Worm (Caenorhabditis elegans) whole organism, L2 larva: ENCODE results near the gene shk-1.

ENCODE experiments used
- C34F6.9 ChIP-seq: fragments of 150-350 bp; optimal IDR thresholded peaks from 2 replicates; lab custom pipeline; 2014; ENCODE audit warnings: missing biosample characterization, missing genetic modification characterization
- F13H6.1 ChIP-seq: sonication (generic microtip); optimal IDR thresholded peaks from 2 replicates; lab custom pipeline; 2016; ENCODE audit warnings: missing genetic modification characterization, missing compliant biosample characterization
- R02D3.7 ChIP-seq: fragments of 150-350 bp; optimal IDR thresholded peaks from 2 replicates; lab custom pipeline; 2014; ENCODE audit warnings: missing biosample characterization, missing genetic modification characterization
- ZK546.5 ChIP-seq: sonication (generic microtip); optimal IDR thresholded peaks from 2 replicates; lab custom pipeline; 2017; ENCODE audit warnings: missing biosample characterization, missing genetic modification characterization
- aly-2 ChIP-seq: fragments of 150-350 bp; optimal IDR thresholded peaks from 2 replicates; lab custom pipeline; 2014; ENCODE audit warnings: missing biosample characterization, missing genetic modification characterization
- ama-1 ChIP-seq: fragments of 150-350 bp; optimal IDR thresholded peaks from 2 replicates; lab custom pipeline; 2018; ENCODE audit warnings: inconsistent platforms
- blmp-1 ChIP-seq: sonication (generic microtip); optimal IDR thresholded peaks from 2 replicates; lab custom pipeline; 2017; ENCODE audit warnings: missing genetic modification characterization, mild to moderate bottlenecking, missing compliant biosample characterization, antibody characterized with exemption, moderate library complexity; ENCODE audit not compliant: insufficient read depth
- ceh-16 ChIP-seq: fragments of 150-350 bp; optimal IDR thresholded peaks from 2 replicates; lab custom pipeline; 2014; ENCODE audit warnings: missing biosample characterization, missing genetic modification characterization
- ceh-82 ChIP-seq: fragments of 150-350 bp; optimal IDR thresholded peaks from 2 replicates; lab custom pipeline; 2014; ENCODE audit warnings: missing biosample characterization, missing genetic modification characterization
- dmd-4 ChIP-seq: sonication (generic microtip); optimal IDR thresholded peaks from 2 replicates; lab custom pipeline; 2017; ENCODE audit warnings: missing biosample characterization, missing genetic modification characterization
- egl-27 ChIP-seq: sonication (generic microtip); optimal IDR thresholded peaks from 3 replicates; lab custom pipeline; 2017; ENCODE audit warnings: missing biosample characterization, missing genetic modification reagents, missing genetic modification characterization
- elt-1 ChIP-seq: fragments of 150-350 bp; optimal IDR thresholded peaks from 2 replicates; lab custom pipeline; 2014; ENCODE audit warnings: missing biosample characterization, missing genetic modification characterization
- gmeb-1 ChIP-seq: fragments of 150-350 bp; optimal IDR thresholded peaks from 2 replicates; lab custom pipeline; 2014; ENCODE audit warnings: missing biosample characterization, missing genetic modification characterization
- lin-13 ChIP-seq: fragments of 150-350 bp; optimal IDR thresholded peaks from 2 replicates; lab custom pipeline; 2014; ENCODE audit warnings: missing biosample characterization, missing genetic modification reagents, missing genetic modification characterization
- lsy-2 ChIP-seq, 2 experiments: fragments of 150-350 bp in 1 of 2; sonication (generic microtip) in 1 of 2; optimal IDR thresholded peaks; 2 replicates each; lab custom pipeline; 2014 to 2017; ENCODE audit warnings: missing biosample characterization in 2 of 2, missing genetic modification characterization in 2 of 2
- mab-5 ChIP-seq: fragments of 150-350 bp; optimal IDR thresholded peaks from 2 replicates; lab custom pipeline; 2014; ENCODE audit warnings: missing biosample characterization, missing genetic modification characterization
- mdl-1 ChIP-seq, 2 experiments: fragments of 150-350 bp in 1 of 2; sonication (generic microtip) in 1 of 2; optimal IDR thresholded peaks; 2 replicates each; lab custom pipeline; 2017; ENCODE audit warnings: missing biosample characterization in 2 of 2, missing genetic modification characterization in 2 of 2
- nhr-10 ChIP-seq: sonication (generic microtip); optimal IDR thresholded peaks from 2 replicates; lab custom pipeline; 2017; ENCODE audit warnings: missing biosample characterization, missing genetic modification characterization
- nhr-11 ChIP-seq: fragments of 150-350 bp; optimal IDR thresholded peaks from 2 replicates; lab custom pipeline; 2014; ENCODE audit warnings: missing biosample characterization, missing genetic modification characterization
- nhr-12 ChIP-seq: fragments of 150-350 bp; optimal IDR thresholded peaks from 2 replicates; lab custom pipeline; 2014; ENCODE audit warnings: missing biosample characterization, missing genetic modification characterization
- nhr-129 ChIP-seq: fragments of 150-350 bp; optimal IDR thresholded peaks from 2 replicates; lab custom pipeline; 2014; ENCODE audit warnings: missing biosample characterization, missing genetic modification characterization
- nhr-21 ChIP-seq: fragments of 150-350 bp; optimal IDR thresholded peaks from 2 replicates; lab custom pipeline; 2014; ENCODE audit warnings: missing biosample characterization, missing genetic modification characterization
- nhr-23 ChIP-seq: fragments of 150-350 bp; optimal IDR thresholded peaks from 2 replicates; lab custom pipeline; 2014; ENCODE audit warnings: missing biosample characterization, missing genetic modification reagents, missing genetic modification characterization
- nhr-237 ChIP-seq: fragments of 150-350 bp; optimal IDR thresholded peaks from 2 replicates; lab custom pipeline; 2014; ENCODE audit warnings: missing biosample characterization, missing genetic modification characterization
- nhr-25 ChIP-seq: fragments of 150-350 bp; sonication (generic microtip); optimal IDR thresholded peaks from 3 replicates; lab custom pipeline; 2014; ENCODE audit warnings: missing biosample characterization, missing genetic modification characterization
- nhr-6 ChIP-seq: fragments of 150-350 bp; optimal IDR thresholded peaks from 2 replicates; lab custom pipeline; 2014; ENCODE audit warnings: missing biosample characterization, missing genetic modification characterization
- nhr-77 ChIP-seq: fragments of 150-350 bp; optimal IDR thresholded peaks from 2 replicates; lab custom pipeline; 2014; ENCODE audit warnings: missing biosample characterization, missing genetic modification characterization
- peb-1 ChIP-seq: fragments of 150-350 bp; optimal IDR thresholded peaks from 2 replicates; lab custom pipeline; 2014; ENCODE audit warnings: missing biosample characterization, missing genetic modification characterization
- skn-1 ChIP-seq: sonication (generic microtip); optimal IDR thresholded peaks from 2 replicates; lab custom pipeline; 2017; ENCODE audit warnings: missing biosample characterization, missing genetic modification characterization
- sma-3 ChIP-seq: sonication (generic microtip); optimal IDR thresholded peaks from 2 replicates; lab custom pipeline; 2016; ENCODE audit warnings: missing genetic modification reagents, missing genetic modification characterization, missing compliant biosample characterization
- sma-9 ChIP-seq, 2 experiments: fragments of 150-350 bp in 1 of 2; sonication (generic microtip) in 1 of 2; optimal IDR thresholded peaks; 2 replicates each; lab custom pipeline; 2014 to 2016; ENCODE audit warnings: missing genetic modification characterization in 2 of 2, mild to moderate bottlenecking in 1 of 2, missing biosample characterization in 1 of 2, missing compliant biosample characterization in 1 of 2, missing genetic modification reagents in 1 of 2, moderate library complexity in 1 of 2
- snpc-4 ChIP-seq: fragments of 150-350 bp; optimal IDR thresholded peaks from 2 replicates; lab custom pipeline; 2014; ENCODE audit warnings: missing biosample characterization, missing genetic modification characterization
- unc-55 ChIP-seq: fragments of 150-350 bp; sonication (generic microtip); optimal IDR thresholded peaks from 3 replicates; lab custom pipeline; 2014; ENCODE audit warnings: missing biosample characterization, missing genetic modification reagents, missing genetic modification characterization
- zag-1 ChIP-seq: fragments of 150-350 bp; optimal IDR thresholded peaks from 2 replicates; lab custom pipeline; 2014; ENCODE audit warnings: missing biosample characterization, missing genetic modification characterization
- ztf-11 ChIP-seq: sonication (generic microtip); optimal IDR thresholded peaks from 2 replicates; lab custom pipeline; 2017; ENCODE audit warnings: missing biosample characterization, missing genetic modification characterization
- ztf-4 ChIP-seq: fragments of 150-350 bp; optimal IDR thresholded peaks from 2 replicates; lab custom pipeline; 2014; ENCODE audit warnings: missing biosample characterization, missing genetic modification characterization

The shk-1 gene

ce11 chrII:9752278-9752677, 5.8 kb upstream of the shk-1 start:
- TF ChIP-seq skn-1, result no peak
- TF ChIP-seq mdl-1 (tag; optimal IDR thresholded peaks at IDR 0.05; lab: Kevin White, UChicago), result peak in 1 of 2 experiments; percentile 4
- no peak for TF ChIP-seq nhr-10 (tag; lab: Kevin White, UChicago)
- no peak for TF ChIP-seq ZK546.5 (tag; lab: Kevin White, UChicago)
- no peak for TF ChIP-seq nhr-12
- TF ChIP-seq sma-9 (GFP tag; optimal IDR thresholded peaks at IDR 0.05; lab: Kevin White, UChicago), result peak; percentile 85
- no peak for TF ChIP-seq sma-9 (tag; optimal IDR thresholded peaks at IDR 0.05; lab: Kevin White, UChicago)
- TF ChIP-seq lsy-2 (tag; optimal IDR thresholded peaks at IDR 0.05; lab: Kevin White, UChicago), result peak in 1 of 2 experiments; percentile 8
- TF ChIP-seq peb-1 (tag; lab: Kevin White, UChicago), result no peak
- peak; percentile 46 for TF ChIP-seq nhr-25 (tag; lab: Kevin White, UChicago)
- TF ChIP-seq ztf-4 (tag; lab: Kevin White, UChicago), result no peak
- TF ChIP-seq elt-1 (tag; lab: Kevin White, UChicago), result no peak
- peak; percentile 33 for TF ChIP-seq sma-3
- TF ChIP-seq nhr-21 (tag; lab: Kevin White, UChicago), result peak; percentile 50
- no peak for TF ChIP-seq gmeb-1 (tag; lab: Kevin White, UChicago)
- TF ChIP-seq snpc-4, result no peak
- no peak for TF ChIP-seq ceh-16 (tag; lab: Kevin White, UChicago)

- no peak for TF ChIP-seq F13H6.1 (tag; lab: Kevin White, UChicago)
- peak; percentile 17 for TF ChIP-seq blmp-1 (tag; lab: Kevin White, UChicago)
- peak; percentile 36 for TF ChIP-seq sma-9 (GFP tag; optimal IDR thresholded peaks at IDR 0.05; lab: Kevin White, UChicago)
- TF ChIP-seq sma-9 (tag; optimal IDR thresholded peaks at IDR 0.05; lab: Kevin White, UChicago), result no peak
- TF ChIP-seq, all 48 proteins: peak for 2
Measured at ce11 chrII:9753056-9753455, 5.0 kb upstream of the shk-1 start, which contains the start of gene Y53C12B.7. Y53C12B.7 (minus strand) TSS chrII:9753218.

- TF ChIP-seq zag-1 (tag; lab: Kevin White, UChicago) (no peak), lsy-2 (tag; optimal IDR thresholded peaks at IDR 0.05; lab: Kevin White, UChicago) (no peak), nhr-11 (tag; lab: Kevin White, UChicago) (no peak), ZK546.5 (tag; lab: Kevin White, UChicago) (no peak), nhr-77 (tag; lab: Kevin White, UChicago) (no peak), skn-1 (no peak), lin-13 (GFP tag; lab: Kevin White, UChicago) (no peak)
Measured at ce11 chrII:9753730-9754129, 4.3 kb upstream of the shk-1 start, which contains the start of gene ZK1321.1. ZK1321.1 (plus strand) TSS chrII:9754030.

- TF ChIP-seq ztf-11 (tag; lab: Kevin White, UChicago) (no peak), ceh-16 (tag; lab: Kevin White, UChicago) (no peak), nhr-12 (no peak), mdl-1 (tag; optimal IDR thresholded peaks at IDR 0.05; lab: Kevin White, UChicago) (no peak), mab-5 (tag; lab: Kevin White, UChicago) (peak; percentile 38), unc-55 (GFP tag; lab: Kevin White, UChicago) (peak; percentile 40), lsy-2 (tag; optimal IDR thresholded peaks at IDR 0.05; lab: Kevin White, UChicago) (peak in 1 of 2 experiments; percentile 13), ceh-82 (no peak), dmd-4 (tag; lab: Kevin White, UChicago) (no peak), egl-27 (tag; lab: Kevin White, UChicago) (no peak), nhr-6 (no peak), nhr-237 (tag; lab: Kevin White, UChicago) (no peak), blmp-1 (tag; lab: Kevin White, UChicago) (no peak), R02D3.7 (tag; lab: Kevin White, UChicago) (no peak), ama-1 (lab: Kevin White, UChicago) (no peak), nhr-23 (tag; lab: Kevin White, UChicago) (no peak), gmeb-1 (tag; lab: Kevin White, UChicago) (no peak), nhr-129 (no peak), aly-2 (tag; lab: Kevin White, UChicago) (no peak), C34F6.9 (no peak)
Measured at ce11 chrII:9755425-9755824, 2.6 kb upstream of the shk-1 start.
